Worm (Caenorhabditis elegans) whole organism, L4 larva: ENCODE measurements around the gene W06H8.6.

Experiments
- F44E2.7 ChIP-seq: fragments of 200-800 bp; sonication (Bioruptor generic); IDR thresholded peaks from 2 replicates; pipeline ENCODE4 v2.1.2; 2022; ENCODE audit warnings: missing genetic modification characterization, missing compliant biosample characterization
- R02D3.7 ChIP-seq: fragments of 150-350 bp; sonication (generic microtip); optimal IDR thresholded peaks from 3 replicates; lab custom pipeline; 2014; ENCODE audit warnings: missing biosample characterization, missing genetic modification characterization
- Y48G9A.11 ChIP-seq: fragments of 200-800 bp; sonication (Bioruptor generic); IDR thresholded peaks from 2 replicates; pipeline ENCODE4 v1.3.6; 2022; ENCODE audit warnings: missing genetic modification reagents, missing genetic modification characterization, missing compliant biosample characterization
- Y5F2A.4 ChIP-seq: fragments of 200-800 bp; sonication (Bioruptor generic); optimal IDR thresholded peaks from 2 replicates; lab custom pipeline; 2018; ENCODE audit warnings: mild to moderate bottlenecking, missing genetic modification characterization, missing compliant biosample characterization
- Y75B8A.6 ChIP-seq: fragments of 200-800 bp; sonication (Bioruptor generic); IDR thresholded peaks from 2 replicates; pipeline ENCODE4 v1.3.6; 2022; ENCODE audit warnings: missing genetic modification reagents, missing genetic modification characterization, missing compliant biosample characterization
- ZK337.2 ChIP-seq: fragments of 200-800 bp; sonication (Bioruptor generic); IDR thresholded peaks from 2 replicates; pipeline ENCODE4 v1.3.6; 2022; ENCODE audit warnings: missing genetic modification reagents, missing genetic modification characterization, missing compliant biosample characterization
- aha-1 ChIP-seq: fragments of 150-350 bp; peaks from one replicate; lab custom pipeline; 2014; ENCODE audit warnings: missing biosample characterization, missing genetic modification characterization
- aly-2 ChIP-seq: sonication (generic microtip); optimal IDR thresholded peaks from 2 replicates; lab custom pipeline; 2018; ENCODE audit warnings: missing biosample characterization, missing genetic modification characterization
- arid-1 ChIP-seq: fragments of 200-800 bp; sonication (Bioruptor generic); conservative IDR thresholded peaks from 2 replicates; pipeline ENCODE4 v1.3.6; 2022; ENCODE audit warnings: missing genetic modification reagents, missing genetic modification characterization, missing compliant biosample characterization
- attf-4 ChIP-seq: sonication (generic microtip); optimal IDR thresholded peaks from 3 replicates; lab custom pipeline; 2017; ENCODE audit warnings: missing biosample characterization, missing genetic modification characterization
- ceh-20 ChIP-seq: fragments of 200-800 bp; sonication (Bioruptor generic); IDR thresholded peaks from 2 replicates; pipeline ENCODE4 v1.3.6; 2022; ENCODE audit warnings: missing genetic modification reagents, missing genetic modification characterization, missing compliant biosample characterization
- ceh-28 ChIP-seq: fragments of 150-350 bp; optimal IDR thresholded peaks from 2 replicates; lab custom pipeline; 2014; ENCODE audit warnings: missing biosample characterization, missing genetic modification reagents, missing genetic modification characterization
- ceh-32 ChIP-seq: sonication (generic microtip); optimal IDR thresholded peaks from 2 replicates; lab custom pipeline; 2016; ENCODE audit warnings: mild to moderate bottlenecking, missing genetic modification characterization, missing compliant biosample characterization; ENCODE audit not compliant: poor library complexity
- ceh-62 ChIP-seq: sonication (generic microtip); optimal IDR thresholded peaks from 2 replicates; lab custom pipeline; 2017; ENCODE audit warnings: missing biosample characterization, missing genetic modification characterization
- ceh-82 ChIP-seq: sonication (generic microtip); optimal IDR thresholded peaks from 2 replicates; lab custom pipeline; 2017; ENCODE audit warnings: missing biosample characterization, missing genetic modification characterization
- cey-2 ChIP-seq: sonication (generic microtip); optimal IDR thresholded peaks from 3 replicates; lab custom pipeline; 2017; ENCODE audit warnings: missing genetic modification characterization, mild to moderate bottlenecking, missing compliant biosample characterization, antibody characterized with exemption, borderline replicate concordance; ENCODE audit not compliant: insufficient read depth
- daf-12 ChIP-seq: fragments of 150-350 bp; optimal IDR thresholded peaks from 2 replicates; lab custom pipeline; 2014; ENCODE audit warnings: missing biosample characterization, missing genetic modification reagents, missing genetic modification characterization
- daf-16 ChIP-seq, 3 experiments: sonication (generic microtip); optimal IDR thresholded peaks; 2 replicates each; lab custom pipeline; 2016 to 2017; ENCODE audit warnings: missing genetic modification characterization in 3 of 3, missing genetic modification reagents in 3 of 3, mild to moderate bottlenecking in 2 of 3, missing compliant biosample characterization in 2 of 3, missing biosample characterization in 1 of 3, moderate library complexity in 1 of 3
- daf-19 ChIP-seq: fragments of 200-800 bp; sonication (Bioruptor generic); conservative IDR thresholded peaks from 2 replicates; pipeline ENCODE4 v1.3.6; 2022; ENCODE audit warnings: missing genetic modification characterization, missing compliant biosample characterization
- dmd-8 ChIP-seq: fragments of 200-800 bp; sonication (Bioruptor generic); IDR thresholded peaks from 2 replicates; pipeline ENCODE4 v1.3.6; 2022; ENCODE audit warnings: missing genetic modification characterization, missing compliant biosample characterization
- dmd-9 ChIP-seq: fragments of 200-800 bp; sonication (Bioruptor generic); IDR thresholded peaks from 2 replicates; pipeline ENCODE4 v1.3.6; 2022; ENCODE audit warnings: missing genetic modification reagents, missing genetic modification characterization, missing compliant biosample characterization
- dve-1 ChIP-seq: sonication (generic microtip); optimal IDR thresholded peaks from 2 replicates; lab custom pipeline; 2017; ENCODE audit warnings: antibody characterized with exemption, mild to moderate bottlenecking, missing genetic modification characterization, missing compliant biosample characterization; ENCODE audit not compliant: insufficient read depth
- fos-1 ChIP-seq: fragments of 150-350 bp; optimal IDR thresholded peaks from 2 replicates; lab custom pipeline; 2014; ENCODE audit warnings: missing biosample characterization, missing genetic modification characterization
- gei-8 ChIP-seq: fragments of 200-800 bp; sonication (Bioruptor generic); optimal IDR thresholded peaks from 2 replicates; lab custom pipeline; 2018; ENCODE audit warnings: mild to moderate bottlenecking, missing genetic modification characterization, missing compliant biosample characterization
- hlh-11 ChIP-seq: fragments of 200-800 bp; sonication (Bioruptor generic); optimal IDR thresholded peaks from 2 replicates; lab custom pipeline; 2018; ENCODE audit warnings: mild to moderate bottlenecking, missing genetic modification characterization, missing compliant biosample characterization
- hlh-30 ChIP-seq: sonication (generic microtip); optimal IDR thresholded peaks from 2 replicates; lab custom pipeline; 2017; ENCODE audit warnings: antibody characterized with exemption, mild to moderate bottlenecking, missing genetic modification characterization, missing compliant biosample characterization; ENCODE audit not compliant: insufficient read depth
- hmg-1.1 ChIP-seq: fragments of 200-800 bp; sonication (Bioruptor generic); IDR thresholded peaks from 2 replicates; pipeline ENCODE4 v1.3.6; 2022; ENCODE audit warnings: missing genetic modification reagents, missing genetic modification characterization, missing compliant biosample characterization
- jun-1 ChIP-seq: fragments of 150-350 bp; optimal IDR thresholded peaks from 2 replicates; lab custom pipeline; 2014; ENCODE audit warnings: missing biosample characterization, missing genetic modification reagents, missing genetic modification characterization
- lin-1 ChIP-seq: fragments of 200-800 bp; sonication (Bioruptor generic); IDR thresholded peaks from 2 replicates; pipeline ENCODE4 v1.3.6; 2022; ENCODE audit warnings: missing genetic modification reagents, missing genetic modification characterization, missing compliant biosample characterization
- lin-13 ChIP-seq: fragments of 150-350 bp; optimal IDR thresholded peaks from 2 replicates; lab custom pipeline; 2014; ENCODE audit warnings: missing biosample characterization, missing genetic modification reagents, missing genetic modification characterization
- lin-15B ChIP-seq: fragments of 150-350 bp; sonication (generic microtip); optimal IDR thresholded peaks from 3 replicates; lab custom pipeline; 2014; ENCODE audit warnings: missing biosample characterization, missing genetic modification characterization
- lin-38 ChIP-seq: fragments of 200-800 bp; sonication (Bioruptor generic); IDR thresholded peaks from 2 replicates; pipeline ENCODE4 v1.3.6; 2022; ENCODE audit warnings: missing genetic modification reagents, missing genetic modification characterization, missing compliant biosample characterization
- lir-3 ChIP-seq: sonication (generic microtip); optimal IDR thresholded peaks from 2 replicates; lab custom pipeline; 2016; ENCODE audit warnings: mild to moderate bottlenecking, missing genetic modification characterization, missing compliant biosample characterization
- mep-1 ChIP-seq: fragments of 150-350 bp; sonication (generic microtip); optimal IDR thresholded peaks from 3 replicates; lab custom pipeline; 2014; ENCODE audit warnings: missing biosample characterization, missing genetic modification characterization
- nhr-10 ChIP-seq: fragments of 150-350 bp; optimal IDR thresholded peaks from 2 replicates; lab custom pipeline; 2014; ENCODE audit warnings: missing biosample characterization, missing genetic modification characterization
- nhr-111 ChIP-seq: fragments of 200-800 bp; sonication (Bioruptor generic); optimal IDR thresholded peaks from 2 replicates; lab custom pipeline; 2018; ENCODE audit warnings: mild to moderate bottlenecking, missing genetic modification characterization, missing compliant biosample characterization
- nhr-25 ChIP-seq: sonication (generic microtip); optimal IDR thresholded peaks from 2 replicates; lab custom pipeline; 2017; ENCODE audit warnings: missing genetic modification characterization, mild to moderate bottlenecking, missing compliant biosample characterization, antibody characterized with exemption, moderate library complexity, borderline replicate concordance; ENCODE audit not compliant: insufficient read depth
- nhr-28 ChIP-seq: fragments of 150-350 bp; optimal IDR thresholded peaks from 2 replicates; lab custom pipeline; 2014; ENCODE audit warnings: missing biosample characterization, missing genetic modification characterization
- nhr-42 ChIP-seq: fragments of 200-800 bp; sonication (Bioruptor generic); IDR thresholded peaks from 2 replicates; pipeline ENCODE4 v1.3.6; 2022; ENCODE audit warnings: missing genetic modification characterization, missing compliant biosample characterization
- nhr-6 ChIP-seq: fragments of 150-350 bp; optimal IDR thresholded peaks from 2 replicates; lab custom pipeline; 2014; ENCODE audit warnings: missing biosample characterization, missing genetic modification characterization
- nhr-76 ChIP-seq: fragments of 150-350 bp; optimal IDR thresholded peaks from 2 replicates; lab custom pipeline; 2014; ENCODE audit warnings: missing biosample characterization, missing genetic modification characterization
- saeg-2 ChIP-seq: fragments of 200-800 bp; sonication (Bioruptor generic); IDR thresholded peaks from 2 replicates; pipeline ENCODE4 v1.3.6; 2022; ENCODE audit warnings: missing genetic modification reagents, missing genetic modification characterization, missing compliant biosample characterization
- sdz-12 ChIP-seq: fragments of 200-800 bp; sonication (Bioruptor generic); optimal IDR thresholded peaks from 2 replicates; lab custom pipeline; 2018; ENCODE audit warnings: mild to moderate bottlenecking, missing genetic modification characterization, missing compliant biosample characterization
- snpc-4 ChIP-seq: fragments of 150-350 bp; optimal IDR thresholded peaks from 2 replicates; lab custom pipeline; 2014; ENCODE audit warnings: missing biosample characterization, missing genetic modification characterization
- spr-1 ChIP-seq: sonication (generic microtip); optimal IDR thresholded peaks from 2 replicates; lab custom pipeline; 2016; ENCODE audit warnings: mild to moderate bottlenecking, missing genetic modification characterization, missing compliant biosample characterization
- spr-3 ChIP-seq: fragments of 200-800 bp; sonication (Bioruptor generic); optimal IDR thresholded peaks from 2 replicates; lab custom pipeline; 2018; ENCODE audit warnings: mild to moderate bottlenecking, missing genetic modification characterization, missing compliant biosample characterization
- unc-62 ChIP-seq, 3 experiments: fragments of 150-350 bp in 1 of 3; sonication (generic microtip); optimal IDR thresholded peaks in 2 of 3; peaks in 1 of 3; 1 replicate in 1 of 3; 2 replicates in 2 of 3; lab custom pipeline; 2014 to 2017; ENCODE audit warnings: missing biosample characterization in 3 of 3, missing genetic modification characterization in 3 of 3, missing genetic modification reagents in 3 of 3, missing genotype in 1 of 3
- vab-7 ChIP-seq: fragments of 200-800 bp; sonication (Bioruptor generic); IDR thresholded peaks from 2 replicates; pipeline ENCODE4 v1.3.6; 2022; ENCODE audit warnings: missing genetic modification reagents, missing genetic modification characterization, missing compliant biosample characterization
- zip-11 ChIP-seq: fragments of 200-800 bp; sonication (Bioruptor generic); IDR thresholded peaks from 2 replicates; pipeline ENCODE4 v1.3.6; 2022; ENCODE audit warnings: missing genetic modification characterization, missing compliant biosample characterization
- zip-2 ChIP-seq: fragments of 150-350 bp; optimal IDR thresholded peaks from 2 replicates; lab custom pipeline; 2014; ENCODE audit warnings: missing biosample characterization, missing genetic modification characterization
- ztf-11 ChIP-seq: fragments of 150-350 bp; optimal IDR thresholded peaks from 2 replicates; lab custom pipeline; 2014; ENCODE audit warnings: missing biosample characterization, missing genetic modification characterization

Gene W06H8.6

DNA sequence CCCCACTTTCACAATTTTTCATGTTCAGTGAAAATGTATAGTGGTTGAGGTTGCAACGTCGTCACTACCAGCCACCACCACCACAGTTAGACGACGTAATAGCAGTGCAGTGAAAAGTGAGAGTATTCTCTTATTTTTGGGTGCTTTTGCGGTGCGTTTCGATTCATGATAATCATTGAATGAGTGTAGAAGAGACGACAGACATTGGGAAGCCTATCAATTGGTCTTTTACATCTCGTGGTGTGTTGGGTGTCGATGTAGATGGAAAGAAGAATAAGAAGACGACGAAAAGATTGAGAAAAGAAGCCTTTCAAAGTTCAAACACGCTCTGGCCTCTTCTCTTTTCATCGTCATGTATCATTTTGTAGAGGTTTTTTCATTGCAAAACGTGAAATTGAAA lies 13.0 kb upstream of the W06H8.6 start (continued):
- TF ChIP-seq F44E2.7 (GFP tag; lab: Robert Waterston, UW) (no peak), vab-7 (GFP tag; lab: Robert Waterston, UW) (no peak), aly-2 (tag; lab: Kevin White, UChicago) (no peak), ceh-32 (tag; lab: Kevin White, UChicago) (no peak), nhr-111 (GFP tag; lab: Kevin White, UChicago) (no peak), ZK337.2 (GFP tag; lab: Robert Waterston, UW) (no peak), unc-62 (GFP tag; optimal IDR thresholded peaks at IDR 0.05 in 1 of 2; lab: Kevin White, UChicago) (peak in 1 of 2 experiments; percentile 45), unc-62 (tag; optimal IDR thresholded peaks at IDR 0.05; lab: Kevin White, UChicago) (no peak), Y5F2A.4 (GFP tag; lab: Kevin White, UChicago) (no peak), lin-13 (GFP tag; lab: Kevin White, UChicago) (no peak), dve-1 (tag; lab: Kevin White, UChicago) (peak; percentile 63), sdz-12 (no peak), hmg-1.1 (GFP tag; lab: Robert Waterston, UW) (0 out of 2 replicates have a peak, but pooled peaks have one; percentile 40), nhr-28 (peak; percentile 82), R02D3.7 (no peak), hlh-30 (peak; percentile 69), arid-1 (no peak), spr-3 (GFP tag; lab: Kevin White, UChicago) (no peak), daf-12 (tag; lab: Kevin White, UChicago) (no peak), daf-16 (GFP tag; optimal IDR thresholded peaks at IDR 0.05; lab: Kevin White, UChicago) (no peak), daf-16 (tag; optimal IDR thresholded peaks at IDR 0.05; lab: Kevin White, UChicago) (peak; percentile 3), Y48G9A.11 (GFP tag; lab: Robert Waterston, UW) (no peak), dmd-8 (no peak), gei-8 (GFP tag; lab: Kevin White, UChicago) (peak; percentile 4), zip-11 (GFP tag; lab: Robert Waterston, UW) (no peak), nhr-6 (no peak), ceh-28 (tag; lab: Kevin White, UChicago) (no peak), lir-3 (tag; lab: Kevin White, UChicago) (no peak), hlh-11 (tag; lab: Kevin White, UChicago) (peak; percentile 83), snpc-4 (tag; lab: Kevin White, UChicago) (no peak), jun-1 (tag; lab: Kevin White, UChicago) (no peak), nhr-25 (tag; lab: Kevin White, UChicago) (no peak), cey-2 (tag; lab: Kevin White, UChicago) (peak; percentile 0), fos-1 (tag; lab: Kevin White, UChicago) (no peak), spr-1 (tag; lab: Kevin White, UChicago) (no peak), nhr-10 (peak; percentile 54), lin-15B (tag; lab: Kevin White, UChicago) (no peak), dmd-9 (no peak), saeg-2 (no peak), ztf-11 (tag; lab: Kevin White, UChicago) (no peak), nhr-42 (GFP tag; lab: Robert Waterston, UW) (no peak), lin-1 (GFP tag; lab: Robert Waterston, UW) (no peak), mep-1 (tag; lab: Kevin White, UChicago) (peak; percentile 17), ceh-82 (tag; lab: Kevin White, UChicago) (no peak), daf-19 (GFP tag; lab: Robert Waterston, UW) (no peak), ceh-62 (no peak), lin-38 (GFP tag; lab: Robert Waterston, UW) (no peak), aha-1 (tag; lab: Kevin White, UChicago) (peak; percentile 99), attf-4 (tag; lab: Kevin White, UChicago) (no peak), zip-2 (tag; lab: Kevin White, UChicago) (no peak), nhr-76 (tag; lab: Kevin White, UChicago) (no peak), Y75B8A.6 (no peak), ceh-20 (GFP tag; lab: Robert Waterston, UW) (0 out of 2 replicates have a peak, but pooled peaks have one; percentile 14)
